Worm (Caenorhabditis elegans): ENCODE results near the gene nhr-189.

ce11 chrV:3811541-3811940, 48.5 kb downstream of the nhr-189 start, which contains the start of gene scl-13:
- TF ChIP-seq mep-1 (tag; optimal IDR thresholded peaks at IDR 0.05) (no peak), unc-39 (tag; optimal IDR thresholded peaks at IDR 0.05) (no peak), tbx-8 (GFP tag; optimal IDR thresholded peaks at IDR 0.05) (no peak), pha-4 (tag; optimal IDR thresholded peaks at IDR 0.05) (no peak)

Data from whole organism, mixed stage, embryonic.